Worm (Caenorhabditis elegans) whole organism, mixed stage, embryonic: ENCODE data around the gene pelo-1.

Experiments
- M03D4.4 ChIP-seq: sonication (generic microtip); optimal IDR thresholded peaks from 2 replicates; lab custom pipeline; 2017; ENCODE audit warnings: mild to moderate bottlenecking, missing genetic modification characterization, missing compliant biosample characterization
- bed-3 ChIP-seq: fragments of 200-800 bp; sonication (Bioruptor generic); optimal IDR thresholded peaks from 3 replicates; lab custom pipeline; 2018; ENCODE audit warnings: mild to moderate bottlenecking, missing genetic modification characterization, moderate library complexity, missing compliant biosample characterization
- blmp-1 ChIP-seq: fragments of 150-350 bp; optimal IDR thresholded peaks from 2 replicates; lab custom pipeline; 2014; ENCODE audit warnings: missing biosample characterization, missing genetic modification characterization
- ceh-39 ChIP-seq: fragments of 150-350 bp; optimal IDR thresholded peaks from 2 replicates; lab custom pipeline; 2014; ENCODE audit warnings: missing biosample characterization, missing genetic modification characterization
- ceh-43 ChIP-seq: fragments of 200-800 bp; sonication (Bioruptor generic); optimal IDR thresholded peaks from 2 replicates; lab custom pipeline; 2018; ENCODE audit warnings: mild to moderate bottlenecking, missing genetic modification characterization, moderate library complexity, missing compliant biosample characterization
- ces-1 ChIP-seq: fragments of 150-350 bp; optimal IDR thresholded peaks from 2 replicates; lab custom pipeline; 2014; ENCODE audit warnings: missing biosample characterization, missing genetic modification reagents, missing genetic modification characterization
- cnd-1 ChIP-seq: fragments of 200-800 bp; sonication (Bioruptor generic); optimal IDR thresholded peaks from 2 replicates; lab custom pipeline; 2018; ENCODE audit warnings: mild to moderate bottlenecking, missing genetic modification characterization, missing compliant biosample characterization
- drap-1 ChIP-seq: fragments of 200-800 bp; sonication (Bioruptor generic); optimal IDR thresholded peaks from 3 replicates; lab custom pipeline; 2018; ENCODE audit warnings: mild to moderate bottlenecking, missing genetic modification characterization, missing compliant biosample characterization
- elt-1 ChIP-seq: sonication (generic microtip); optimal IDR thresholded peaks from 2 replicates; lab custom pipeline; 2017; ENCODE audit warnings: missing genetic modification characterization, mild to moderate bottlenecking, missing compliant biosample characterization, antibody characterized with exemption, moderate library complexity, borderline replicate concordance; ENCODE audit not compliant: insufficient read depth
- elt-3 ChIP-seq: fragments of 150-350 bp; optimal IDR thresholded peaks from 2 replicates; lab custom pipeline; 2014; ENCODE audit warnings: missing biosample characterization, missing genetic modification characterization
- flh-1 ChIP-seq: fragments of 200-800 bp; sonication (Bioruptor generic); optimal IDR thresholded peaks from 2 replicates; lab custom pipeline; 2018; ENCODE audit warnings: mild to moderate bottlenecking, missing genetic modification characterization, moderate library complexity, missing compliant biosample characterization
- ham-2 ChIP-seq: fragments of 200-800 bp; sonication (Bioruptor generic); optimal IDR thresholded peaks from 2 replicates; lab custom pipeline; 2018; ENCODE audit warnings: mild to moderate bottlenecking, missing genetic modification characterization, missing compliant biosample characterization
- lin-32 ChIP-seq: fragments of 200-800 bp; sonication (Bioruptor generic); optimal IDR thresholded peaks from 2 replicates; lab custom pipeline; 2018; ENCODE audit warnings: mild to moderate bottlenecking, missing genetic modification characterization, missing compliant biosample characterization
- lsy-2 ChIP-seq: fragments of 150-350 bp; optimal IDR thresholded peaks from 2 replicates; lab custom pipeline; 2014; ENCODE audit warnings: missing biosample characterization, missing genetic modification characterization
- mab-5 ChIP-seq: fragments of 150-350 bp; optimal IDR thresholded peaks from 2 replicates; lab custom pipeline; 2014; ENCODE audit warnings: missing biosample characterization, missing genetic modification characterization
- mep-1 ChIP-seq: fragments of 150-350 bp; optimal IDR thresholded peaks from 2 replicates; lab custom pipeline; 2017; ENCODE audit warnings: missing biosample characterization, missing genetic modification reagents, missing genetic modification characterization, inconsistent platforms
- mls-2 ChIP-seq: sonication (generic microtip); optimal IDR thresholded peaks from 2 replicates; lab custom pipeline; 2016; ENCODE audit warnings: mild to moderate bottlenecking, missing genetic modification characterization, moderate library complexity, missing compliant biosample characterization
- nhr-237 ChIP-seq: fragments of 150-350 bp; optimal IDR thresholded peaks from 2 replicates; lab custom pipeline; 2014; ENCODE audit warnings: missing biosample characterization, missing genetic modification characterization
- pha-4 ChIP-seq: fragments of 150-350 bp; optimal IDR thresholded peaks from 2 replicates; lab custom pipeline; 2018; ENCODE audit warnings: missing biosample characterization, missing genetic modification reagents, missing genetic modification characterization
- snpc-4 ChIP-seq: fragments of 150-350 bp; optimal IDR thresholded peaks from 2 replicates; lab custom pipeline; 2014; ENCODE audit warnings: missing biosample characterization, missing genetic modification characterization
- sptf-1 ChIP-seq: sonication (generic microtip); optimal IDR thresholded peaks from 2 replicates; lab custom pipeline; 2017; ENCODE audit warnings: mild to moderate bottlenecking, missing genetic modification characterization, moderate library complexity, missing compliant biosample characterization
- unc-120 ChIP-seq: sonication (generic microtip); optimal IDR thresholded peaks from 2 replicates; lab custom pipeline; 2017; ENCODE audit warnings: missing genetic modification characterization, missing compliant biosample characterization; ENCODE audit not compliant: poor library complexity, severe bottlenecking
- unc-62 ChIP-seq: fragments of 150-350 bp; optimal IDR thresholded peaks from 2 replicates; lab custom pipeline; 2014; ENCODE audit warnings: missing biosample characterization, missing genetic modification reagents, missing genetic modification characterization
- zip-8 ChIP-seq: fragments of 150-350 bp; optimal IDR thresholded peaks from 2 replicates; lab custom pipeline; 2014; ENCODE audit warnings: missing biosample characterization, missing genetic modification characterization
- ztf-11 ChIP-seq: fragments of 150-350 bp; optimal IDR thresholded peaks from 2 replicates; lab custom pipeline; 2014; ENCODE audit warnings: missing biosample characterization, missing genetic modification characterization

Gene pelo-1

ce11 chrIII:4205751-4206327 is 1.8 kb upstream of the pelo-1 start, which contains the start of gene R74.8:
R74.8 (plus strand) TSS chrIII:4206277.
- TF ChIP-seq nhr-237 (tag; lab: Kevin White, UChicago) (no peak), unc-62 (peak; percentile 13)
- TF ChIP-seq, all 35 proteins: peak for 1

- TF ChIP-seq M03D4.4 (no peak), elt-1 (tag; lab: Kevin White, UChicago) (no peak), cnd-1 (no peak), mls-2 (tag; lab: Kevin White, UChicago) (no peak), ces-1 (GFP tag; lab: Kevin White, UChicago) (no peak), unc-120 (tag; lab: Kevin White, UChicago) (no peak), ceh-39 (tag; lab: Kevin White, UChicago) (no peak), pha-4 (no peak), zip-8 (tag; lab: Kevin White, UChicago) (no peak), ceh-43 (GFP tag; lab: Kevin White, UChicago) (no peak), flh-1 (GFP tag; lab: Kevin White, UChicago) (no peak), blmp-1 (tag; lab: Kevin White, UChicago) (no peak), mab-5 (tag; lab: Kevin White, UChicago) (no peak), ztf-11 (tag; lab: Kevin White, UChicago) (no peak), elt-3 (no peak), snpc-4 (tag; lab: Kevin White, UChicago) (no peak), bed-3 (no peak), sptf-1 (tag; lab: Kevin White, UChicago) (no peak)
Observed at ce11 chrIII:4204964-4205363, 942 bp upstream of the pelo-1 start.

ce11 chrIII:4196988-4197384 is 7.0 kb downstream of the pelo-1 start, which contains the start of gene asd-1:
asd-1 (plus strand) TSS chrIII:4197285.
- TF ChIP-seq blmp-1 (tag; lab: Kevin White, UChicago) (no peak), lin-32 (GFP tag; lab: Kevin White, UChicago) (no peak), ztf-11 (tag; lab: Kevin White, UChicago) (no peak), unc-120 (tag; lab: Kevin White, UChicago) (no peak), drap-1 (no peak), mls-2 (tag; lab: Kevin White, UChicago) (no peak), sptf-1 (tag; lab: Kevin White, UChicago) (no peak)

DNA sequence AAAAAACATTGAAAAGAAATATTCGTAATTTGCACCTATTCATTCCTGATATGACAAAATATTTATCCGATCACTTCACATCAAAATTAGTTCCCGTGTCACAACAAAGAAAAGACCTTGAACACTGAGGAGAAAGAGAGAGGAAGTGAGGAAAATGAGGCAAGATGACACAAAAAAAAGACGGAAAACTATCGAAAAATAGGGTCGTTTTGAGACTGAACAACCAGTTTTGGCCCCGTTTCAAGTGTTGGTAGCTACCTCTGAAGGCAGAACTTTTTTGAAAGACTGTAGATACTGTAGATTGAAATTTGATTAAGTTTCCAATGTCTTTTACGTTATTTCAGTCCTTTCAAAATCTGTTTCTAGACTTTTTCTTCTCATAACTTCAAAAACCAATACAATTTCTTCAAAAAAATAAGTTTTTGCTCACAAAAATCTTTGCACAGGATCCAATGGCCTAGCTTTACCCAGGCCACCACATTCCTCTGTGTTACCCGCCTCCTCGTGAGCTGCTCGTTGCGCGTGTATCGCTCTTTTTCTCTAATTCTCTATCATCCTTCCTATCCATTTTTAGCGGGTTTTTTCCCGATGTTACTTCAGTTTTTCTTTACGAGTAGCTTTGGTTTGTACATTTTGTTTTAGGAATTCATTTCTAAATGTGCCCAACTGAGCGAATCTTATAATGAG is 7.6 kb downstream of the pelo-1 start:
- TF ChIP-seq sptf-1 (tag; lab: Kevin White, UChicago), result no peak
- TF ChIP-seq mls-2 (tag; lab: Kevin White, UChicago), result peak; percentile 4
- TF ChIP-seq lsy-2 (tag; lab: Kevin White, UChicago), result peak; percentile 50
- TF ChIP-seq ceh-39 (tag; lab: Kevin White, UChicago), result peak; percentile 22
- no peak for TF ChIP-seq ham-2 (GFP tag; lab: Kevin White, UChicago)
- TF ChIP-seq unc-120 (tag; lab: Kevin White, UChicago), result peak; percentile 88
- TF ChIP-seq mep-1, result peak; percentile 37
- TF ChIP-seq nhr-237 (tag; lab: Kevin White, UChicago), result peak; percentile 5
- TF ChIP-seq ces-1 (GFP tag; lab: Kevin White, UChicago), result peak; percentile 15
- TF ChIP-seq, all 35 proteins: peak for 7

DNA sequence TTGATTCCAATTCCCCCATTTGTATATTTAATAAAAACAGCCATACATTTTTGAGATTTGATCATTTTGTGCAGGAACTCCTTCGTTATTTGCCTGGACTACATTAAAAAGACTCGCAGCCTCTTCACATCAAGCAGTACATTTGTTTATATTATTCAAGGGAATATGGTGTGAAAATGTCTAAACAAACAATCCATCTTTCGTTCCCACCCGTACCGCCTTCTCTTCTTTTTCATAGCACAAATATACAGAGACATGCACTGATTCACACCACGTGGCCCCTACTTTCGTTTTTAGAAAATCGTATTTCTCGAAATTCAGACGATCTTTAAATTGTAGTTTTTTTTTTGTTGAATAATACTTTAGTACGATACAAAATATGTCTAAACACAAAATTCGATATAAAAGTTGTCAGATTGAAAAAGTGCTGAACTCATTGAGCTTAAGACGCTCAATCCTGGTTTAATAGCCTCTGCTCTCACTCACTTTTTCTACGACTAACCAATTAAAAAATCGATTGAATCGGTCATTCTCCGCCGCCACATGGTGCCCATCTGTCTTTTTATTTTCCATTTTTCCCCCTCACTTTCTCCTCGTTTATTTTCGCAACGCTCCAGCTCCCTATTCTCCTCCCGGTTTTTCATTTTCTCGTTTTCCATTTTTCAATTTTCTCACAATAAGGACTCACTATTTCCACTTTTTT is 8.6 kb downstream of the pelo-1 start:
- peak; percentile 50 for TF ChIP-seq lin-32 (GFP tag; lab: Kevin White, UChicago)
- peak; percentile 3 for TF ChIP-seq cnd-1
- no peak for TF ChIP-seq ztf-11 (tag; lab: Kevin White, UChicago)
- TF ChIP-seq mab-5 (tag; lab: Kevin White, UChicago), result peak; percentile 20
- TF ChIP-seq ceh-43 (GFP tag; lab: Kevin White, UChicago), result no peak
- TF ChIP-seq ces-1 (GFP tag; lab: Kevin White, UChicago), result peak; percentile 35
